Fruit fly (Drosophila melanogaster) whole organism, embryonic: Measurements from ENCODE around the gene Tip60.
A peak's percentile ranks its signal among the peaks of the same experiment; 100 is the strongest.

Source experiments
- Antp ChIP-seq: fragments of 200-800 bp; sonication (Bioruptor generic); optimal IDR thresholded peaks from 3 replicates; lab custom pipeline; 2016; ENCODE audit warnings: missing biosample characterization, missing genetic modification characterization
- Bgb ChIP-seq: fragments of 200-800 bp; sonication (Bioruptor generic); IDR thresholded peaks from 2 replicates; pipeline ENCODE4 v1.3.6; 2022; ENCODE audit warnings: missing biosample characterization, missing genetic modification characterization; ENCODE audit not compliant: partially characterized antibody
- CG10209 ChIP-seq: fragments of 200-800 bp; sonication (Bioruptor generic); optimal IDR thresholded peaks from 3 replicates; lab custom pipeline; 2017; ENCODE audit warnings: missing biosample characterization, mild to moderate bottlenecking, missing genetic modification characterization, missing genetic modification reagents
- CG10267 ChIP-seq: fragments of 200-800 bp; sonication (Bioruptor generic); optimal IDR thresholded peaks from 2 replicates; lab custom pipeline; 2018; ENCODE audit warnings: missing biosample characterization, mild to moderate bottlenecking, missing genetic modification characterization, moderate library complexity
- CG12236 ChIP-seq: fragments of 200-800 bp; sonication (Bioruptor generic); optimal IDR thresholded peaks from 2 replicates; lab custom pipeline; 2016; ENCODE audit warnings: missing biosample characterization, missing genetic modification characterization
- CG17186 ChIP-seq: fragments of 200-800 bp; sonication (Bioruptor generic); optimal IDR thresholded peaks from 3 replicates; lab custom pipeline; 2017; ENCODE audit warnings: missing biosample characterization, missing genetic modification reagents, missing genetic modification characterization
- CG17912 ChIP-seq: fragments of 200-800 bp; sonication (Bioruptor generic); optimal IDR thresholded peaks from 2 replicates; lab custom pipeline; 2018; ENCODE audit warnings: missing biosample characterization, mild to moderate bottlenecking, missing genetic modification characterization
- CG2129 ChIP-seq: fragments of 200-800 bp; sonication (Bioruptor generic); IDR thresholded peaks from 2 replicates; pipeline ENCODE4 v1.3.6; 2022; ENCODE audit warnings: missing biosample characterization, missing genetic modification characterization; ENCODE audit not compliant: partially characterized antibody
- CG2678 ChIP-seq: fragments of 200-800 bp; sonication (Bioruptor generic); optimal IDR thresholded peaks from 3 replicates; lab custom pipeline; 2019; ENCODE audit warnings: missing biosample characterization, mild to moderate bottlenecking, missing genetic modification characterization, moderate library complexity
- CG30020 ChIP-seq: fragments of 200-800 bp; optimal IDR thresholded peaks from 2 replicates; lab custom pipeline; 2019; ENCODE audit warnings: missing biosample characterization, mild to moderate bottlenecking, missing genetic modification characterization, moderate library complexity
- CG32767 ChIP-seq: fragments of 200-800 bp; sonication (Bioruptor generic); IDR thresholded peaks from 2 replicates; pipeline ENCODE4 v1.3.6; 2022; ENCODE audit warnings: missing biosample characterization, missing genetic modification characterization
- CG33213 ChIP-seq: fragments of 200-800 bp; sonication (Bioruptor generic); optimal IDR thresholded peaks from 3 replicates; lab custom pipeline; 2016; ENCODE audit warnings: missing biosample characterization, missing genetic modification characterization
- CG43689 ChIP-seq: fragments of 200-800 bp; sonication (Bioruptor generic); IDR thresholded peaks from 2 replicates; pipeline ENCODE4 v1.3.6; 2022; ENCODE audit warnings: missing biosample characterization, missing genetic modification characterization
- CG4617 ChIP-seq: fragments of 200-800 bp; sonication (Bioruptor generic); optimal IDR thresholded peaks from 3 replicates; lab custom pipeline; 2016; ENCODE audit warnings: missing biosample characterization, missing genetic modification characterization, borderline replicate concordance
- CG4730 ChIP-seq: fragments of 200-800 bp; sonication (Bioruptor generic); IDR thresholded peaks from 2 replicates; pipeline ENCODE4 v1.3.6; 2022; ENCODE audit warnings: missing biosample characterization, missing genetic modification characterization
- CG6175 ChIP-seq: fragments of 200-800 bp; sonication (Bioruptor generic); IDR thresholded peaks from 3 replicates; pipeline ENCODE4 v1.3.6; 2022; ENCODE audit warnings: missing biosample characterization, missing genetic modification characterization
- CG6272 ChIP-seq: fragments of 200-800 bp; sonication (Bioruptor generic); IDR thresholded peaks from 2 replicates; pipeline ENCODE4 v1.3.6; 2022; ENCODE audit warnings: missing biosample characterization, missing genetic modification characterization
- CG6689 ChIP-seq: fragments of 200-800 bp; sonication (Bioruptor generic); IDR thresholded peaks from 2 replicates; pipeline ENCODE4 v1.3.6; 2022; ENCODE audit warnings: missing biosample characterization, missing genetic modification characterization
- CG7839 ChIP-seq: fragments of 200-800 bp; sonication (Bioruptor generic); optimal IDR thresholded peaks from 3 replicates; lab custom pipeline; 2018; ENCODE audit warnings: missing biosample characterization, mild to moderate bottlenecking, missing genetic modification characterization, moderate library complexity
- CG9727 ChIP-seq: fragments of 200-800 bp; sonication (Bioruptor generic); optimal IDR thresholded peaks from 3 replicates; lab custom pipeline; 2017; ENCODE audit warnings: missing biosample characterization, mild to moderate bottlenecking, missing genetic modification characterization
- Dek ChIP-seq: fragments of 200-800 bp; sonication (Bioruptor generic); optimal IDR thresholded peaks from 3 replicates; lab custom pipeline; 2019; ENCODE audit warnings: missing biosample characterization, mild to moderate bottlenecking, missing genetic modification characterization, moderate library complexity
- Dll ChIP-seq: fragments of 200-800 bp; sonication (Bioruptor generic); IDR thresholded peaks from 4 replicates; pipeline ENCODE4 v1.3.6; 2022; ENCODE audit warnings: missing biosample characterization, missing genetic modification characterization; ENCODE audit not compliant: partially characterized antibody
- Doc2 ChIP-seq: fragments of 200-800 bp; sonication (Bioruptor generic); IDR thresholded peaks from 2 replicates; pipeline ENCODE4 v1.3.6; 2022; ENCODE audit warnings: missing biosample characterization, missing genetic modification characterization
- HHEX ChIP-seq: fragments of 200-800 bp; sonication (Bioruptor generic); optimal IDR thresholded peaks from 3 replicates; lab custom pipeline; 2017; ENCODE audit warnings: missing biosample characterization, mild to moderate bottlenecking, missing genetic modification characterization, missing genetic modification reagents
- HLH4C ChIP-seq: fragments of 200-800 bp; sonication (Bioruptor generic); IDR thresholded peaks from 3 replicates; pipeline ENCODE4 v1.3.6; 2022; ENCODE audit warnings: missing biosample characterization, missing genetic modification characterization; ENCODE audit not compliant: partially characterized antibody
- Hmx ChIP-seq: fragments of 200-800 bp; sonication (Bioruptor generic); optimal IDR thresholded peaks from 2 replicates; lab custom pipeline; 2016; ENCODE audit warnings: missing biosample characterization, missing genetic modification characterization
- Hr3 ChIP-seq: fragments of 200-800 bp; sonication (Bioruptor generic); optimal IDR thresholded peaks from 3 replicates; lab custom pipeline; 2016; ENCODE audit warnings: missing biosample characterization, missing genetic modification characterization
- Lhr ChIP-seq: fragments of 200-800 bp; sonication (Bioruptor generic); optimal IDR thresholded peaks from 3 replicates; lab custom pipeline; 2017; ENCODE audit warnings: mild to moderate bottlenecking, missing biosample characterization, missing genetic modification reagents, missing genetic modification characterization
- NC2α ChIP-seq: fragments of 200-800 bp; sonication (Bioruptor generic); optimal IDR thresholded peaks from 2 replicates; lab custom pipeline; 2016; ENCODE audit warnings: missing biosample characterization, missing genetic modification characterization
- Pdp1 ChIP-seq, 2 experiments: fragments of 200-800 bp; sonication (Bioruptor generic); optimal IDR thresholded peaks; 3 replicates each; lab custom pipeline; 2016; ENCODE audit warnings: missing biosample characterization in 2 of 2, missing genetic modification characterization in 2 of 2, mild to moderate bottlenecking in 1 of 2, moderate library complexity in 1 of 2
- Rfx ChIP-seq: fragments of 200-800 bp; sonication (Bioruptor generic); IDR thresholded peaks from 2 replicates; pipeline ENCODE4 v1.3.6; 2022; ENCODE audit warnings: missing biosample characterization, missing genetic modification characterization
- Side ChIP-seq: fragments of 200-800 bp; sonication (Bioruptor generic); optimal IDR thresholded peaks from 2 replicates; lab custom pipeline; 2016; ENCODE audit warnings: missing biosample characterization, missing genetic modification characterization
- Stat92E ChIP-seq, 3 experiments: fragments of >200 bp in 2 of 3; fragments of 200-800 bp in 1 of 3; sonication (Bioruptor generic) in 1 of 3; optimal IDR thresholded peaks; 2 replicates each; lab custom pipeline; 2017 to 2019; ENCODE audit warnings: missing biosample characterization in 3 of 3, missing genetic modification characterization in 3 of 3, mild to moderate bottlenecking in 1 of 3, moderate library complexity in 1 of 3
- Trl ChIP-seq, 3 experiments: fragments of >200 bp in 2 of 3; fragments of 200-800 bp in 1 of 3; sonication (Bioruptor generic) in 1 of 3; optimal IDR thresholded peaks; 2 replicates in 1 of 3; 3 replicates in 2 of 3; lab custom pipeline; 2016 to 2017; ENCODE audit warnings: missing biosample characterization in 1 of 3, missing genetic modification characterization in 1 of 3
- amos ChIP-seq: fragments of 200-800 bp; sonication (Bioruptor generic); IDR thresholded peaks from 2 replicates; pipeline ENCODE4 v1.3.6; 2022; ENCODE audit warnings: missing biosample characterization, missing genetic modification characterization; ENCODE audit not compliant: partially characterized antibody
- ara ChIP-seq: fragments of 200-800 bp; sonication (Bioruptor generic); IDR thresholded peaks from 2 replicates; pipeline ENCODE4 v1.3.6; 2022; ENCODE audit warnings: missing biosample characterization, missing genetic modification characterization
- dati ChIP-seq: fragments of 200-800 bp; sonication (Bioruptor generic); IDR thresholded peaks from 2 replicates; pipeline ENCODE4 v1.3.6; 2022; ENCODE audit warnings: missing biosample characterization, missing genetic modification characterization
- dmrt11E ChIP-seq: fragments of 200-800 bp; sonication (Bioruptor generic); optimal IDR thresholded peaks from 3 replicates; lab custom pipeline; 2018; ENCODE audit warnings: missing biosample characterization, mild to moderate bottlenecking, missing genetic modification characterization, moderate library complexity
- en ChIP-seq: fragments of 200-800 bp; sonication (Bioruptor generic); optimal IDR thresholded peaks from 2 replicates; lab custom pipeline; 2016; ENCODE audit warnings: missing biosample characterization, missing genetic modification characterization
- gsb-n ChIP-seq: fragments of 200-800 bp; sonication (Bioruptor generic); optimal IDR thresholded peaks from 3 replicates; lab custom pipeline; 2018; ENCODE audit warnings: missing biosample characterization, mild to moderate bottlenecking, missing genetic modification characterization
- inv ChIP-seq: fragments of 200-800 bp; sonication (Bioruptor generic); IDR thresholded peaks from 2 replicates; pipeline ENCODE4 v1.3.6; 2022; ENCODE audit warnings: missing biosample characterization, missing genetic modification characterization; ENCODE audit not compliant: partially characterized antibody
- knrl ChIP-seq: fragments of 200-800 bp; sonication (Bioruptor generic); IDR thresholded peaks from 3 replicates; pipeline ENCODE4 v1.3.6; 2022; ENCODE audit warnings: missing biosample characterization, missing genetic modification characterization; ENCODE audit not compliant: partially characterized antibody
- mld ChIP-seq: fragments of 200-800 bp; sonication (Bioruptor generic); IDR thresholded peaks from 3 replicates; pipeline ENCODE4 v1.3.6; 2022; ENCODE audit warnings: missing biosample characterization, missing genetic modification characterization; ENCODE audit not compliant: partially characterized antibody
- nerfin-1 ChIP-seq: fragments of 200-800 bp; sonication (Bioruptor generic); optimal IDR thresholded peaks from 3 replicates; lab custom pipeline; 2019; ENCODE audit warnings: missing biosample characterization, mild to moderate bottlenecking, missing genetic modification characterization, moderate library complexity
- nmo ChIP-seq: fragments of 200-800 bp; sonication (Bioruptor generic); optimal IDR thresholded peaks from 2 replicates; lab custom pipeline; 2018; ENCODE audit warnings: missing biosample characterization, mild to moderate bottlenecking, missing genetic modification characterization, moderate library complexity
- ranshi ChIP-seq: fragments of 200-800 bp; sonication (Bioruptor generic); IDR thresholded peaks from 2 replicates; pipeline ENCODE4 v1.3.6; 2022; ENCODE audit warnings: missing biosample characterization, missing genetic modification characterization
- tll ChIP-seq, 2 experiments: fragments of 200-800 bp in 1 of 2; fragments of >200 bp in 1 of 2; sonication (Bioruptor generic) in 1 of 2; optimal IDR thresholded peaks; 2 replicates each; lab custom pipeline; 2017 to 2019; ENCODE audit warnings: missing biosample characterization in 2 of 2, missing genetic modification characterization in 2 of 2, mild to moderate bottlenecking in 1 of 2, moderate library complexity in 1 of 2
- twi ChIP-seq: fragments of 200-800 bp; optimal IDR thresholded peaks from 2 replicates; lab custom pipeline; 2019; ENCODE audit warnings: missing biosample characterization, mild to moderate bottlenecking, missing genetic modification characterization, moderate library complexity

Gene Tip60

DNA sequence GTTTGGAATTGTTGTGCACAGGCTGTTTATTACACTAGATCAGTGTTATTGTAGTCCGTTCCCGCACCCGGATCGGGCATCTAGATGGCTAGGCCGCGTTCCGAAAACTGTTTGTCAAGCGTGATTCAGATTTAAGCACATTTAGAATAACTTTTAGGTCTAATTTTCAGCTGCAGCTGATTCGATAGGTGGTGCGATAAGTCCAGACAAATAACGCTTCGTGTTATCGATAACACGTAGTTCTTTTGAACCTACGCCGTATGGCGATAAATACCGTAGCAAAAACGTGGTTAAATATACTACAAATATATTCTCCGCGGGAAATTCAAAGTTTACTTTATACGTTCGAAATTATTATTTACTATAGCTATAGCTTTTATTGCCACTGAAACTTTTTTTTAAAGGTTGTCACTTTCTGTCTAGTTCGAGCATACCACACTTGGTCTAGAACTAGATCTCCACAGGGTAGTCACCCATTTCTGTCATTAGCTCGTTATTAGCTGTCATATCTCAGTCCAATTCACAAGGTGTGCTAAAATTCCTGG is 16.4 kb downstream of the Tip60 start, which contains the start of the genes Cmtr1 and CG15375 (continued):
- peak; percentile 18 for TF ChIP-seq nmo (GFP tag; lab: Kevin White, UChicago)
- TF ChIP-seq CG17186 (GFP tag; lab: Kevin White, UChicago), result peak; percentile 32
- no peak for TF ChIP-seq CG2678
- no peak for TF ChIP-seq CG10209 (GFP tag; lab: Kevin White, UChicago)
- no peak for TF ChIP-seq CG17912 (GFP tag; lab: Kevin White, UChicago)
- no peak for TF ChIP-seq gsb-n (tag; lab: Kevin White, UChicago)
- TF ChIP-seq CG9727 (GFP tag; lab: Kevin White, UChicago), result no peak
- TF ChIP-seq inv (GFP tag; lab: Robert Waterston, UW), result peak; percentile 54; the same call in 1 of the 2 replicates
- TF ChIP-seq CG6689 (GFP tag; lab: Robert Waterston, UW), result no peak
- TF ChIP-seq Dll (GFP tag; lab: Robert Waterston, UW), result peak; percentile 78
- no peak for TF ChIP-seq Rfx (GFP tag; lab: Robert Waterston, UW)
- TF ChIP-seq CG33213 (GFP tag; lab: Kevin White, UChicago), result no peak
- TF ChIP-seq twi (tag; lab: Kevin White, UChicago), result no peak
- no peak for TF ChIP-seq Hr3 (GFP tag; lab: Kevin White, UChicago)
- peak; percentile 16 for TF ChIP-seq Lhr (GFP tag; lab: Kevin White, UChicago)
- TF ChIP-seq CG10267 (tag; lab: Kevin White, UChicago), result peak; percentile 37
- no peak for TF ChIP-seq Pdp1 (GFP tag; optimal IDR thresholded peaks at IDR 0.05; lab: Kevin White, UChicago)
- TF ChIP-seq CG32767 (GFP tag; lab: Robert Waterston, UW), result no peak
- TF ChIP-seq tll (GFP tag; optimal IDR thresholded peaks at IDR 0.05; lab: Kevin White, UChicago), result no peak
- TF ChIP-seq ara (GFP tag; lab: Robert Waterston, UW), result no peak
- no peak for TF ChIP-seq CG43689 (GFP tag; lab: Robert Waterston, UW)
- TF ChIP-seq en (GFP tag; lab: Kevin White, UChicago), result no peak
- no peak for TF ChIP-seq dati (GFP tag; lab: Robert Waterston, UW)
- TF ChIP-seq mld, result peak; percentile 71; the same call in 2 of the 3 replicates
- no peak for TF ChIP-seq Dek
- TF ChIP-seq CG12236 (GFP tag; lab: Kevin White, UChicago), result no peak
- no peak for TF ChIP-seq CG4730 (GFP tag; lab: Robert Waterston, UW)
- no peak for TF ChIP-seq Side
- TF ChIP-seq Trl (optimal IDR thresholded peaks at IDR 0.05; lab: Kevin White, UChicago), result no peak
- TF ChIP-seq Trl (GFP tag; optimal IDR thresholded peaks at IDR 0.05; lab: Kevin White, UChicago), result no peak
- TF ChIP-seq knrl (GFP tag; lab: Robert Waterston, UW), result peak; percentile 65; the same call in 2 of the 3 replicates
- peak; percentile 82 for TF ChIP-seq HLH4C
- no peak for TF ChIP-seq HHEX (GFP tag; lab: Kevin White, UChicago)
- TF ChIP-seq Doc2 (GFP tag; lab: Robert Waterston, UW), result no peak
- no peak for TF ChIP-seq Hmx (GFP tag; lab: Kevin White, UChicago)
- no peak for TF ChIP-seq nerfin-1 (tag; lab: Kevin White, UChicago)
- no peak for TF ChIP-seq CG6175 (GFP tag; lab: Robert Waterston, UW)
- TF ChIP-seq ranshi (GFP tag; lab: Robert Waterston, UW), result no peak
- peak; percentile 44 for TF ChIP-seq CG2129 (GFP tag; lab: Robert Waterston, UW)
- no peak for TF ChIP-seq CG6272
- TF ChIP-seq dmrt11E (tag; lab: Kevin White, UChicago), result no peak
- TF ChIP-seq Stat92E (GFP tag; optimal IDR thresholded peaks at IDR 0.05; lab: Kevin White, UChicago), result no peak
- TF ChIP-seq amos (GFP tag; lab: Robert Waterston, UW), result peak; percentile 85
- TF ChIP-seq Antp (GFP tag; lab: Kevin White, UChicago), result no peak
- TF ChIP-seq CG4617, result peak; percentile 65
- no peak for TF ChIP-seq NC2α
- peak; percentile 84 for TF ChIP-seq Bgb (GFP tag; lab: Robert Waterston, UW)
- no peak for TF ChIP-seq CG7839
- no peak for TF ChIP-seq CG30020 (tag; lab: Kevin White, UChicago)
